Worm (Caenorhabditis elegans) whole organism, late embryonic: ENCODE data around the gene srh-44.

Source experiments
- ama-1 ChIP-seq: fragments of 150-350 bp; optimal IDR thresholded peaks from 2 replicates; lab custom pipeline; 2014
- ceh-30 ChIP-seq: fragments of 150-350 bp; optimal IDR thresholded peaks from 2 replicates; lab custom pipeline; 2014; ENCODE audit warnings: missing biosample characterization, missing genetic modification characterization
- ets-4 ChIP-seq: sonication (generic microtip); optimal IDR thresholded peaks from 2 replicates; lab custom pipeline; 2016; ENCODE audit warnings: missing genetic modification characterization, missing compliant biosample characterization
- fax-1 ChIP-seq: sonication (generic microtip); optimal IDR thresholded peaks from 2 replicates; lab custom pipeline; 2016; ENCODE audit warnings: missing genotype, missing genetic modification characterization, missing compliant biosample characterization
- fkh-6 ChIP-seq: sonication (generic microtip); optimal IDR thresholded peaks from 2 replicates; lab custom pipeline; 2016; ENCODE audit warnings: missing genetic modification characterization, missing compliant biosample characterization
- gmeb-2 ChIP-seq: sonication (generic microtip); optimal IDR thresholded peaks from 2 replicates; lab custom pipeline; 2016; ENCODE audit warnings: missing genetic modification characterization, inconsistent platforms, missing compliant biosample characterization
- pat-9 ChIP-seq: fragments of 200-800 bp; sonication (Bioruptor generic); optimal IDR thresholded peaks from 2 replicates; lab custom pipeline; 2018; ENCODE audit warnings: mild to moderate bottlenecking, missing genetic modification characterization, moderate library complexity, missing compliant biosample characterization
- sox-4 ChIP-seq: sonication (generic microtip); optimal IDR thresholded peaks from 2 replicates; lab custom pipeline; 2017; ENCODE audit warnings: mild to moderate bottlenecking, missing genetic modification characterization, inconsistent platforms, missing compliant biosample characterization

- TF ChIP-seq fax-1 (tag; lab: Kevin White, UChicago) (no peak), ama-1 (lab: Kevin White, UChicago) (no peak), pat-9 (tag; lab: Kevin White, UChicago) (no peak), ceh-30 (tag; lab: Kevin White, UChicago) (no peak), sox-4 (no peak), ets-4 (tag; lab: Kevin White, UChicago) (no peak), fkh-6 (tag; lab: Kevin White, UChicago) (no peak), gmeb-2 (tag; lab: Kevin White, UChicago) (no peak)
Measured at ce11 chrII:11566970-11567711, 52.3 kb downstream of the srh-44 start, which contains the start of gene F54D5.5.
